Worm (Caenorhabditis elegans): ENCODE results near the gene nhr-40.

DNA sequence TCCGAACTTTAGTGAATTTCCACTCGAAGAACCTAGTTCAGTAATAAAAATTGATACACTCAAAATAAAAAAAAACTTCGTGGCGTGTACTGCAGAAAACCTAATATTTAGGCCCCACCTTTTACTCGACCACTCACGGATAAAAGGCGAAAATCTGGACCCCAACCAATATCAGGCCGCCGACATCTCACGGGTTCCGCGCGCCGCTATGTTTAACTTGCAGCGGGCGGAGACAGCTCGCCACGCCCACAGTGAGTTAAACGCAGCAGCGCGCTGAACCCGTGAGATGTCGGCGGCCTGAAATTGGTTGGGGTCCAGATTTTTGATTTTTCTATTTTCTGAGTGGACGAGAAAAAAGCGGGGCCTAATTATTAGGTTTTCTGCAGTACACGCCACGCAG, 39.1 kb downstream of the nhr-40 start:
- TF ChIP-seq him-1 (tag; optimal IDR thresholded peaks at IDR 0.05) (no peak), W03F9.2 (tag; optimal IDR thresholded peaks at IDR 0.05) (no peak), dao-5 (tag; optimal IDR thresholded peaks at IDR 0.05) (no peak)

Measured in whole organism, L4/young adult.